Worm (Caenorhabditis elegans): ENCODE results near the gene zgpa-1.

The zgpa-1 gene

ce11 chrIV:7812709-7813108 is at the start of gene zgpa-1:
Gene zgpa-1, minus strand, starts transcription at chrIV:7812809.
- TF ChIP-seq cog-1 (tag; optimal IDR thresholded peaks at IDR 0.05), result no peak
- no peak for TF ChIP-seq med-1 (GFP tag; optimal IDR thresholded peaks at IDR 0.05; ENCODE audit: insufficient read depth)
- TF ChIP-seq klf-2 (GFP tag; conservative IDR thresholded peaks at IDR 0.05), result no peak
- no peak for TF ChIP-seq ztf-23 (GFP tag; IDR thresholded peaks at IDR 0.05)
- TF ChIP-seq tab-1 (GFP tag; IDR thresholded peaks at IDR 0.05), result no peak
- TF ChIP-seq T22C8.4 (GFP tag; IDR thresholded peaks at IDR 0.05), result no peak
- TF ChIP-seq flt-1 (GFP tag; IDR thresholded peaks at IDR 0.05), result no peak
- no peak for TF ChIP-seq ref-1 (GFP tag; conservative IDR thresholded peaks at IDR 0.05)
- no peak for TF ChIP-seq ztf-29 (GFP tag; IDR thresholded peaks at IDR 0.05)

DNA sequence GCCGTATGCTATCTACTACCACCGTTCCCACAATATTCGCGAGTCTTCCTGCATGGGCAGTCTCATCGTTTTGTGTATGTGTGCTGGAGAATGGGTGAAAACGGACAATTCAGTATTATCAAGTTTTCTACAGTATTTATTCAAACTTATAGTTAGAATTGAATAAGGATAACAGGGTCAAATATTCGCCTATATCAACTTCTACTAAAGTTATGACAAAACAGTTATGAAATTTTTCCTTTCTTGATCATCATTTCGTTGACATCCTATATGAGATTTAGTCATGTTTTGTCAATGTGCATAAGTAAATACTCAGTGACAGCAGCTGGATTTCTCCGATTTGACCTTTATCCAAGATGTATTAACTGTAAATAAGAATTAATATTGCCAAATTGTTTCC is 38.7 kb upstream of the zgpa-1 start:
- TF ChIP-seq ztf-23 (GFP tag; IDR thresholded peaks at IDR 0.05) (no peak), tab-1 (GFP tag; IDR thresholded peaks at IDR 0.05) (no peak), ref-1 (GFP tag; conservative IDR thresholded peaks at IDR 0.05) (no peak), T22C8.4 (GFP tag; IDR thresholded peaks at IDR 0.05) (no peak), klf-2 (GFP tag; conservative IDR thresholded peaks at IDR 0.05) (no peak), med-1 (GFP tag; optimal IDR thresholded peaks at IDR 0.05; ENCODE audit: insufficient read depth) (no peak), ztf-29 (GFP tag; IDR thresholded peaks at IDR 0.05) (no peak), flt-1 (GFP tag; IDR thresholded peaks at IDR 0.05) (no peak), cog-1 (tag; optimal IDR thresholded peaks at IDR 0.05) (no peak)

DNA sequence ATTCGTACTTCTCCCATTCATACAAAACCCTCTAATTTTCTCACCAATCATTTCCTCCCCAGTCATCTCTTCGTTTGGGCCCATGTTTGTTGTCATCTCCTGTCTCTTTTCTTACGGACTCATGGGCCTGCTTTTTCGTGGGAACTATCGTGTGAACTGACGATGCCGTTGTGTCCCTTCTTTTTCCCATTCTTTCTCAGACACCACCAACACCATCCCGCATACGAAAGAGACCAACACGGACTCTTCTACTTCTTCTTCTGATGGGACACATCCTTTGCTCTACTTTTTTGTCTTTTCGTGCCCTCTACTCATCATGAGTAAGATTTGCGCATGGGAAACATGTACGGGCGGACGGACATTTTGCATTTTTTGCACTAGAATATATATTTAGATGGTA is 37.7 kb upstream of the zgpa-1 start:
- TF ChIP-seq tab-1 (GFP tag; IDR thresholded peaks at IDR 0.05), result no peak
- no peak for TF ChIP-seq T22C8.4 (GFP tag; IDR thresholded peaks at IDR 0.05)
- no peak for TF ChIP-seq med-1 (GFP tag; optimal IDR thresholded peaks at IDR 0.05; ENCODE audit: insufficient read depth)
- no peak for TF ChIP-seq cog-1 (tag; optimal IDR thresholded peaks at IDR 0.05)
- TF ChIP-seq ztf-23 (GFP tag; IDR thresholded peaks at IDR 0.05), result no peak
- TF ChIP-seq ref-1 (GFP tag; conservative IDR thresholded peaks at IDR 0.05), result no peak
- no peak for TF ChIP-seq flt-1 (GFP tag; IDR thresholded peaks at IDR 0.05)
- TF ChIP-seq ztf-29 (GFP tag; IDR thresholded peaks at IDR 0.05), result no peak
- no peak for TF ChIP-seq klf-2 (GFP tag; conservative IDR thresholded peaks at IDR 0.05)

ce11 chrIV:7849235-7849634 is 36.6 kb upstream of the zgpa-1 start:
- no peak for TF ChIP-seq klf-2 (GFP tag; conservative IDR thresholded peaks at IDR 0.05)
- TF ChIP-seq flt-1 (GFP tag; IDR thresholded peaks at IDR 0.05), result no peak
- TF ChIP-seq med-1 (GFP tag; optimal IDR thresholded peaks at IDR 0.05; ENCODE audit: insufficient read depth), result no peak
- no peak for TF ChIP-seq ztf-23 (GFP tag; IDR thresholded peaks at IDR 0.05)

DNA sequence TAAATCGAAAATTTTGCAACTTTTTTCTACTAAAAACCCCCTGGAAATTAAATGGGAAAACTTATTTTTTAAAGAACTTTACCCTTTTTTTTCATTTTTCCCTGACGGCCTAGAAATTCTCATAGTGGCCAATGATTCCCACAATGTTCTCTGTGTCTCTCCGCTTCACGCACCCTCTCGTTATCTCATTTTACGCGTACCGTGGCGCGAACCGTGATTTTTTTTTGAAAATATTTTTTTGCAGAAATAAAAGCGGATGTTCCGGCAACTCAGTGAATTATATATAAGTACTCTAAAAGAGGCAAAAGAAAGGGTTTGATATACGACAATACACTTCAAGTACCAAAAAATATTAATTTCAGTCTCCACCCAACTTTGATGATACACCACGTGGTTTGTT is 33.8 kb upstream of the zgpa-1 start, which contains the start of gene C06A6.2:
Gene C06A6.2, plus strand, starts transcription at position 237 of the 400 bp plus-strand sequence.
- TF ChIP-seq flt-1 (GFP tag; IDR thresholded peaks at IDR 0.05) (no peak), T22C8.4 (GFP tag; IDR thresholded peaks at IDR 0.05) (no peak), cog-1 (tag; optimal IDR thresholded peaks at IDR 0.05) (no peak), med-1 (GFP tag; optimal IDR thresholded peaks at IDR 0.05; ENCODE audit: insufficient read depth) (no peak), ref-1 (GFP tag; conservative IDR thresholded peaks at IDR 0.05) (no peak), ztf-23 (GFP tag; IDR thresholded peaks at IDR 0.05) (no peak), tab-1 (GFP tag; IDR thresholded peaks at IDR 0.05) (no peak), klf-2 (GFP tag; conservative IDR thresholded peaks at IDR 0.05) (no peak), ztf-29 (GFP tag; IDR thresholded peaks at IDR 0.05) (no peak)

DNA sequence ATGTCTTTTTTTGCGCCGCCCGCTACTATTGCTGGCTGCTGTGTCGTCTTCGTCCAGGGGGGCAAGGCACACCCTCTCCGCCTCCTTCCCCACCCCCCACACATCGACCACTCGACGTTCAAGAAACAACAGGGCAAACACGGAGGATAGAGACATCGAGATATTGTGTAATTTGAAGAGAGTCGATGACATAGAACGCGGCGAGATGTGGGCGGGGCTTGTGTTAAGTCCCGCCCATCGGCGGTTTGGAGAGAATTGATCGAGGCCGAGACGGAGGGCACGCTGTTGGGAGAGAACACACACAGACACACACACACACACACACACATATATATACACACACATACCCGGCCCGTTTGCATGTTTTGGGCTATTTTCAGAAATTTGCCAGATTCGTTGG is 33.0 kb upstream of the zgpa-1 start:
- TF ChIP-seq klf-2 (GFP tag; conservative IDR thresholded peaks at IDR 0.05) (no peak), flt-1 (GFP tag; IDR thresholded peaks at IDR 0.05) (no peak; the same call in 1 of the 2 replicates), ztf-29 (GFP tag; IDR thresholded peaks at IDR 0.05) (0 out of 2 replicates have a peak, but pooled peaks have one; percentile 42), ztf-23 (GFP tag; IDR thresholded peaks at IDR 0.05) (0 out of 2 replicates have a peak, but pooled peaks have one; percentile 50), cog-1 (tag; optimal IDR thresholded peaks at IDR 0.05) (peak; percentile 80), tab-1 (GFP tag; IDR thresholded peaks at IDR 0.05) (no peak)

- TF ChIP-seq flt-1 (GFP tag; IDR thresholded peaks at IDR 0.05), result no peak
- TF ChIP-seq T22C8.4 (GFP tag; IDR thresholded peaks at IDR 0.05), result no peak
- TF ChIP-seq med-1 (GFP tag; optimal IDR thresholded peaks at IDR 0.05; ENCODE audit: insufficient read depth), result no peak
- no peak for TF ChIP-seq klf-2 (GFP tag; conservative IDR thresholded peaks at IDR 0.05)
- no peak for TF ChIP-seq ztf-29 (GFP tag; IDR thresholded peaks at IDR 0.05)
- TF ChIP-seq ztf-23 (GFP tag; IDR thresholded peaks at IDR 0.05), result no peak
- TF ChIP-seq cog-1 (tag; optimal IDR thresholded peaks at IDR 0.05), result no peak
- no peak for TF ChIP-seq ref-1 (GFP tag; conservative IDR thresholded peaks at IDR 0.05)
- no peak for TF ChIP-seq tab-1 (GFP tag; IDR thresholded peaks at IDR 0.05)
Observed at ce11 chrIV:7844333-7844973, 31.8 kb upstream of the zgpa-1 start.

ce11 chrIV:7841218-7841617 is 28.6 kb upstream of the zgpa-1 start:
- TF ChIP-seq flt-1 (GFP tag; IDR thresholded peaks at IDR 0.05), result no peak
- TF ChIP-seq T22C8.4 (GFP tag; IDR thresholded peaks at IDR 0.05), result no peak
- TF ChIP-seq ztf-23 (GFP tag; IDR thresholded peaks at IDR 0.05), result no peak
- TF ChIP-seq ztf-29 (GFP tag; IDR thresholded peaks at IDR 0.05), result no peak
- TF ChIP-seq med-1 (GFP tag; optimal IDR thresholded peaks at IDR 0.05; ENCODE audit: insufficient read depth), result no peak
- TF ChIP-seq tab-1 (GFP tag; IDR thresholded peaks at IDR 0.05), result no peak
- no peak for TF ChIP-seq ref-1 (GFP tag; conservative IDR thresholded peaks at IDR 0.05)
- no peak for TF ChIP-seq klf-2 (GFP tag; conservative IDR thresholded peaks at IDR 0.05)
- TF ChIP-seq cog-1 (tag; optimal IDR thresholded peaks at IDR 0.05), result no peak

DNA sequence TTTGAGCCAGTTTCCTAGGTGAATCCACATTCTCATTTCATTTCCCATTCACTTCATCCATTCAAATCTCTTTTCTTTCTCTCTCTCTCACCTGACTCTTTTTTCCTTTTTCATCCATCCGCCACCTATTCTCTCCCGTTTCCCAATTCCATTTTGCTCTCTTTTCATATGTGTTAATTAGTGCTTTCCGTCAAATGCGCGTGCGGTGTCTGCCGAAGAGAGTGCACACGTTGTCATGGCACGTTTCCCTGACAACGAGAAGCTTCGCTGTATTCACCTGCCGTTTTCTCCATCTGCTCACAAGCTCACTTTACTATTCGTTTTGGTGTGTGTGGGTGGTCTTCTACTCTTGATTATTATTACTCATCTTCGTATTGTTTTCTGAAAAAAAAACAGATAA is 27.3 kb upstream of the zgpa-1 start:
- TF ChIP-seq med-1 (GFP tag; optimal IDR thresholded peaks at IDR 0.05; ENCODE audit: insufficient read depth), result no peak

- TF ChIP-seq ztf-23 (GFP tag; IDR thresholded peaks at IDR 0.05) (no peak), tab-1 (GFP tag; IDR thresholded peaks at IDR 0.05) (no peak), flt-1 (GFP tag; IDR thresholded peaks at IDR 0.05) (no peak), klf-2 (GFP tag; conservative IDR thresholded peaks at IDR 0.05) (no peak), med-1 (GFP tag; optimal IDR thresholded peaks at IDR 0.05; ENCODE audit: insufficient read depth) (no peak), T22C8.4 (GFP tag; IDR thresholded peaks at IDR 0.05) (no peak), ref-1 (GFP tag; conservative IDR thresholded peaks at IDR 0.05) (no peak), cog-1 (tag; optimal IDR thresholded peaks at IDR 0.05) (no peak), ztf-29 (GFP tag; IDR thresholded peaks at IDR 0.05) (no peak)
Observed at ce11 chrIV:7838426-7838825, 25.8 kb upstream of the zgpa-1 start, which contains the start of gene C06A6.7. Gene C06A6.7, minus strand, starts transcription at chrIV:7838526.
